Fruit fly (Drosophila melanogaster) whole organism, embryonic: Measurements from ENCODE around the gene Grasp65.

ENCODE experiments used
- Abd-B ChIP-seq: fragments of 200-800 bp; sonication (Bioruptor generic); optimal IDR thresholded peaks from 2 replicates; lab custom pipeline; 2018; ENCODE audit warnings: missing biosample characterization, mild to moderate bottlenecking, missing genetic modification characterization, moderate library complexity
- Asciz ChIP-seq: fragments of 200-800 bp; sonication (Bioruptor generic); optimal IDR thresholded peaks from 2 replicates; lab custom pipeline; 2017; ENCODE audit warnings: missing biosample characterization, mild to moderate bottlenecking, missing genetic modification characterization, missing genetic modification reagents
- CG10366 ChIP-seq: fragments of 200-800 bp; sonication (Bioruptor generic); IDR thresholded peaks from 2 replicates; pipeline ENCODE4 v1.3.6; 2022; ENCODE audit warnings: missing biosample characterization, missing genetic modification characterization
- CG11247 ChIP-seq: fragments of 200-800 bp; sonication (Bioruptor generic); IDR thresholded peaks from 2 replicates; pipeline ENCODE4 v1.3.6; 2022; ENCODE audit warnings: missing biosample characterization, missing genetic modification characterization
- CG12391 ChIP-seq: fragments of 200-800 bp; sonication (Bioruptor generic); optimal IDR thresholded peaks from 3 replicates; lab custom pipeline; 2018; ENCODE audit warnings: missing biosample characterization, mild to moderate bottlenecking, missing genetic modification characterization, moderate library complexity
- CG12942 ChIP-seq: fragments of 200-800 bp; sonication (Bioruptor generic); optimal IDR thresholded peaks from 3 replicates; lab custom pipeline; 2016; ENCODE audit warnings: missing biosample characterization, missing genetic modification characterization
- CG13624 ChIP-seq: fragments of 200-800 bp; sonication (Bioruptor generic); optimal IDR thresholded peaks from 2 replicates; lab custom pipeline; 2016; ENCODE audit warnings: missing biosample characterization, missing genetic modification characterization
- CG15269 ChIP-seq: fragments of 200-800 bp; sonication (Bioruptor generic); optimal IDR thresholded peaks from 2 replicates; lab custom pipeline; 2018; ENCODE audit warnings: missing biosample characterization, mild to moderate bottlenecking, missing genetic modification characterization, moderate library complexity
- CG15601 ChIP-seq: fragments of 200-800 bp; sonication (Bioruptor generic); optimal IDR thresholded peaks from 3 replicates; lab custom pipeline; 2019; ENCODE audit warnings: missing biosample characterization, mild to moderate bottlenecking, missing genetic modification characterization, moderate library complexity
- CG1602 ChIP-seq: fragments of 200-800 bp; sonication (Bioruptor generic); optimal IDR thresholded peaks from 3 replicates; lab custom pipeline; 2016; ENCODE audit warnings: missing biosample characterization, missing genetic modification characterization
- CG16815 ChIP-seq: fragments of 200-800 bp; sonication (Bioruptor generic); optimal IDR thresholded peaks from 3 replicates; lab custom pipeline; 2017; ENCODE audit warnings: missing biosample characterization, mild to moderate bottlenecking, missing genetic modification characterization
- CG17612 ChIP-seq: fragments of 200-800 bp; sonication (Bioruptor generic); IDR thresholded peaks from 2 replicates; pipeline ENCODE4 v1.3.6; 2022; ENCODE audit warnings: missing biosample characterization, missing genetic modification characterization
- CG18476 ChIP-seq: fragments of 200-800 bp; sonication (Bioruptor generic); optimal IDR thresholded peaks from 2 replicates; lab custom pipeline; 2016; ENCODE audit warnings: missing biosample characterization, mild to moderate bottlenecking, missing genetic modification characterization
- CG2129 ChIP-seq: fragments of 200-800 bp; sonication (Bioruptor generic); IDR thresholded peaks from 2 replicates; pipeline ENCODE4 v1.3.6; 2022; ENCODE audit warnings: missing biosample characterization, missing genetic modification characterization; ENCODE audit not compliant: partially characterized antibody
- CG31441 ChIP-seq: fragments of 200-800 bp; sonication (Bioruptor generic); IDR thresholded peaks from 2 replicates; pipeline ENCODE4 v1.3.6; 2022; ENCODE audit warnings: missing biosample characterization, missing genetic modification characterization
- CG3847 ChIP-seq: fragments of 200-800 bp; sonication (Bioruptor generic); IDR thresholded peaks from 2 replicates; pipeline ENCODE4 v1.3.6; 2022; ENCODE audit warnings: missing biosample characterization, missing genetic modification characterization
- CG4820 ChIP-seq: fragments of 200-800 bp; sonication (Bioruptor generic); optimal IDR thresholded peaks from 3 replicates; lab custom pipeline; 2016; ENCODE audit warnings: missing biosample characterization, missing genetic modification characterization
- CG7357 ChIP-seq: fragments of 200-800 bp; sonication (Bioruptor generic); IDR thresholded peaks from 3 replicates; pipeline ENCODE4 v1.3.6; 2022; ENCODE audit warnings: missing biosample characterization, missing genetic modification characterization
- CG7963 ChIP-seq: fragments of 200-800 bp; sonication (Bioruptor generic); IDR thresholded peaks from 3 replicates; pipeline ENCODE4 v1.3.6; 2022; ENCODE audit warnings: missing biosample characterization, missing genetic modification characterization; ENCODE audit not compliant: partially characterized antibody
- CG8089 ChIP-seq: fragments of 200-800 bp; sonication (Bioruptor generic); optimal IDR thresholded peaks from 3 replicates; lab custom pipeline; 2016; ENCODE audit warnings: missing biosample characterization, missing genetic modification characterization
- CG8388 ChIP-seq: fragments of 200-800 bp; sonication (Bioruptor generic); optimal IDR thresholded peaks from 2 replicates; lab custom pipeline; 2019; ENCODE audit warnings: missing biosample characterization, mild to moderate bottlenecking, missing genetic modification characterization, moderate library complexity
- CG9727 ChIP-seq: fragments of 200-800 bp; sonication (Bioruptor generic); optimal IDR thresholded peaks from 3 replicates; lab custom pipeline; 2017; ENCODE audit warnings: missing biosample characterization, mild to moderate bottlenecking, missing genetic modification characterization
- Dbx ChIP-seq: fragments of 200-800 bp; sonication (Bioruptor generic); IDR thresholded peaks from 3 replicates; pipeline ENCODE4 v1.3.6; 2022; ENCODE audit warnings: missing biosample characterization, missing genetic modification characterization
- Dip2 ChIP-seq: fragments of 200-800 bp; sonication (Bioruptor generic); IDR thresholded peaks from 2 replicates; pipeline ENCODE4 v1.3.6; 2022; ENCODE audit warnings: missing biosample characterization, missing genetic modification characterization
- Elba2 ChIP-seq: fragments of 200-800 bp; sonication (Bioruptor generic); optimal IDR thresholded peaks from 3 replicates; lab custom pipeline; 2016; ENCODE audit warnings: missing biosample characterization, missing genetic modification characterization
- Fer1 ChIP-seq: fragments of 200-800 bp; sonication (Bioruptor generic); optimal IDR thresholded peaks from 2 replicates; lab custom pipeline; 2017; ENCODE audit warnings: missing biosample characterization, mild to moderate bottlenecking, missing genetic modification characterization
- Fer2 ChIP-seq: fragments of 200-800 bp; sonication (Bioruptor generic); optimal IDR thresholded peaks from 2 replicates; lab custom pipeline; 2018; ENCODE audit warnings: missing biosample characterization, mild to moderate bottlenecking, missing genetic modification characterization, moderate library complexity
- Hmr ChIP-seq: fragments of 200-800 bp; sonication (Bioruptor generic); optimal IDR thresholded peaks from 3 replicates; lab custom pipeline; 2017; ENCODE audit warnings: mild to moderate bottlenecking, missing biosample characterization, missing genetic modification reagents, missing genetic modification characterization
- Hr78 ChIP-seq, 2 experiments: fragments of 200-800 bp in 1 of 2; fragments of >200 bp in 1 of 2; sonication (Bioruptor generic) in 1 of 2; optimal IDR thresholded peaks; 2 replicates each; lab custom pipeline; 2017 to 2019; ENCODE audit warnings: missing biosample characterization in 2 of 2, missing genetic modification characterization in 2 of 2, mild to moderate bottlenecking in 1 of 2, moderate library complexity in 1 of 2
- Lim3 ChIP-seq: fragments of 200-800 bp; sonication (Bioruptor generic); IDR thresholded peaks from 2 replicates; pipeline ENCODE4 v1.3.6; 2022; ENCODE audit warnings: missing biosample characterization, missing genetic modification characterization
- MBD-R2 ChIP-seq: fragments of 200-800 bp; sonication (Bioruptor generic); IDR thresholded peaks from 2 replicates; pipeline ENCODE4 v1.3.6; 2022; ENCODE audit warnings: missing biosample characterization, missing genetic modification characterization
- Ptx1 ChIP-seq: fragments of 200-800 bp; sonication (Bioruptor generic); IDR thresholded peaks from 2 replicates; pipeline ENCODE4 v1.3.6; 2022; ENCODE audit warnings: missing biosample characterization, missing genetic modification characterization
- Ravus ChIP-seq: fragments of 200-800 bp; sonication (Bioruptor generic); IDR thresholded peaks from 2 replicates; pipeline ENCODE4 v1.3.6; 2022; ENCODE audit warnings: missing biosample characterization, missing genetic modification characterization
- al ChIP-seq: fragments of 200-800 bp; sonication (Bioruptor generic); IDR thresholded peaks from 2 replicates; pipeline ENCODE4 v1.3.6; 2022; ENCODE audit warnings: missing biosample characterization, missing genetic modification characterization
- cato ChIP-seq: fragments of 200-800 bp; sonication (Bioruptor generic); optimal IDR thresholded peaks from 2 replicates; lab custom pipeline; 2016; ENCODE audit warnings: missing biosample characterization, missing genetic modification characterization, borderline replicate concordance
- fd96Cb ChIP-seq: fragments of 200-800 bp; sonication (Bioruptor generic); optimal IDR thresholded peaks from 2 replicates; lab custom pipeline; 2018; ENCODE audit warnings: missing biosample characterization, mild to moderate bottlenecking, missing genetic modification characterization, moderate library complexity
- ftz-f1 ChIP-seq: fragments of 200-800 bp; sonication (Bioruptor generic); optimal IDR thresholded peaks from 2 replicates; lab custom pipeline; 2016; ENCODE audit warnings: missing biosample characterization, missing genetic modification characterization
- gcm2 ChIP-seq: fragments of 200-800 bp; sonication (Bioruptor generic); optimal IDR thresholded peaks from 2 replicates; lab custom pipeline; 2016; ENCODE audit warnings: missing biosample characterization, missing genetic modification characterization
- h ChIP-seq: fragments of >200 bp; optimal IDR thresholded peaks from 2 replicates; lab custom pipeline; 2017
- hbn ChIP-seq: fragments of 200-800 bp; sonication (Bioruptor generic); IDR thresholded peaks from 2 replicates; pipeline ENCODE4 v1.3.6; 2022; ENCODE audit warnings: missing biosample characterization, missing genetic modification characterization; ENCODE audit not compliant: partially characterized antibody
- ken ChIP-seq: fragments of 200-800 bp; sonication (Bioruptor generic); IDR thresholded peaks from 3 replicates; pipeline ENCODE4 v1.3.6; 2022; ENCODE audit warnings: missing biosample characterization, missing genetic modification characterization
- lmd ChIP-seq: fragments of 200-800 bp; sonication (Bioruptor generic); IDR thresholded peaks from 2 replicates; pipeline ENCODE4 v1.3.6; 2022; ENCODE audit warnings: missing biosample characterization, missing genetic modification characterization
- mld ChIP-seq: fragments of 200-800 bp; sonication (Bioruptor generic); IDR thresholded peaks from 3 replicates; pipeline ENCODE4 v1.3.6; 2022; ENCODE audit warnings: missing biosample characterization, missing genetic modification characterization; ENCODE audit not compliant: partially characterized antibody
- nau ChIP-seq: fragments of 200-800 bp; sonication (Bioruptor generic); optimal IDR thresholded peaks from 3 replicates; lab custom pipeline; 2017; ENCODE audit warnings: missing biosample characterization, mild to moderate bottlenecking, missing genetic modification characterization, missing genetic modification reagents
- nom ChIP-seq: fragments of 200-800 bp; sonication (Bioruptor generic); optimal IDR thresholded peaks from 2 replicates; lab custom pipeline; 2017; ENCODE audit warnings: missing biosample characterization, missing genetic modification characterization, mild to moderate bottlenecking, moderate library complexity, missing genetic modification reagents
- phol ChIP-seq: fragments of 200-800 bp; sonication (Bioruptor generic); optimal IDR thresholded peaks from 3 replicates; lab custom pipeline; 2018; ENCODE audit warnings: missing biosample characterization, mild to moderate bottlenecking, missing genetic modification characterization, moderate library complexity
- rib ChIP-seq: fragments of 200-800 bp; sonication (Bioruptor generic); IDR thresholded peaks from 2 replicates; pipeline ENCODE4 v1.3.6; 2022; ENCODE audit warnings: missing biosample characterization, missing genetic modification characterization
- row ChIP-seq: fragments of 200-800 bp; sonication (Bioruptor generic); IDR thresholded peaks from 3 replicates; pipeline ENCODE4 v1.3.6; 2022; ENCODE audit warnings: missing biosample characterization, missing genetic modification characterization
- run ChIP-seq: fragments of 200-800 bp; sonication (Bioruptor generic); optimal IDR thresholded peaks from 3 replicates; lab custom pipeline; 2018; ENCODE audit warnings: missing biosample characterization, mild to moderate bottlenecking, missing genetic modification characterization
- schlank ChIP-seq: fragments of 200-800 bp; sonication (Bioruptor generic); optimal IDR thresholded peaks from 2 replicates; lab custom pipeline; 2018; ENCODE audit warnings: missing biosample characterization, mild to moderate bottlenecking, missing genetic modification characterization
- scrt ChIP-seq: fragments of 200-800 bp; sonication (Bioruptor generic); optimal IDR thresholded peaks from 2 replicates; lab custom pipeline; 2018; ENCODE audit warnings: missing biosample characterization, mild to moderate bottlenecking, missing genetic modification characterization, moderate library complexity
- stc ChIP-seq: fragments of 200-800 bp; sonication (Bioruptor generic); IDR thresholded peaks from 2 replicates; pipeline ENCODE4 v1.3.6; 2022; ENCODE audit warnings: missing biosample characterization, missing genetic modification characterization

Gene Grasp65

DNA sequence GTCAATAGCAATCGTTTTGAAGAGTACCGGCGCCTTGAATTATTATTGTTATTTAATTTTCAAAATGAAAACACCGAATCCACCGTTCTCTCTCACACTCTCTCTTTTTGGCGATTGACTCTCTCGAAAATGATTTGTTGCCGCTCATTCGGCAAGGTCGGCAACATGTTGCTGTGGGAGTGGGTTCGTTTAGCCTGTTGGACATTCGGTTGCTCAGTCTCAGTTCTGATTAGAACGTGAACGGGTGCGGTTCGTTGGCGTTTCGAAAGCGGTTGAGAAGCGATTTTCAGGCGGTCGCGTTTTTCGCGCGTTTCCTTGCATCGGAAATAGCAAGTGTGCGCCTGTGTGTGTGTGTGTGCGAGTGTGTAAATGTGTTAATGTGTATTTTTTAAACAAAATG lies 14.3 kb downstream of the Grasp65 start, which contains the start of gene Ac76E (continued):
- TF ChIP-seq CG15601 (tag; lab: Kevin White, UChicago) = no peak
- TF ChIP-seq Fer1 (GFP tag; lab: Kevin White, UChicago) = peak; percentile 40
- peak; percentile 36 for TF ChIP-seq Hmr
- no peak for TF ChIP-seq cato (GFP tag; lab: Kevin White, UChicago)
- TF ChIP-seq gcm2 (GFP tag; lab: Kevin White, UChicago) = no peak
- no peak for TF ChIP-seq lmd (GFP tag; lab: Robert Waterston, UW)
- TF ChIP-seq Abd-B (GFP tag; lab: Kevin White, UChicago) = no peak
- no peak for TF ChIP-seq CG12942 (GFP tag; lab: Kevin White, UChicago)
- TF ChIP-seq ken = no peak
- TF ChIP-seq CG7357 (GFP tag; lab: Robert Waterston, UW) = no peak
- TF ChIP-seq CG13624 (GFP tag; lab: Kevin White, UChicago) = peak; percentile 14
- TF ChIP-seq CG1602 (GFP tag; lab: Kevin White, UChicago) = no peak
- peak; percentile 4 for TF ChIP-seq CG15269 (tag; lab: Kevin White, UChicago)
- TF ChIP-seq rib (GFP tag; lab: Robert Waterston, UW) = peak; percentile 68
- TF ChIP-seq schlank (tag; lab: Kevin White, UChicago) = no peak
- no peak for TF ChIP-seq Hr78 (GFP tag; optimal IDR thresholded peaks at IDR 0.05; lab: Kevin White, UChicago)
- TF ChIP-seq Ravus (GFP tag; lab: Robert Waterston, UW) = no peak
- no peak for TF ChIP-seq hbn (GFP tag; lab: Robert Waterston, UW)
- TF ChIP-seq nom (GFP tag; lab: Kevin White, UChicago) = no peak
- peak; percentile 19; the same call in 1 of the 2 replicates for TF ChIP-seq stc (GFP tag; lab: Robert Waterston, UW)
- no peak for TF ChIP-seq Fer2
- no peak for TF ChIP-seq CG9727 (GFP tag; lab: Kevin White, UChicago)
- TF ChIP-seq phol (tag; lab: Kevin White, UChicago) = no peak
- TF ChIP-seq Ptx1 (GFP tag; lab: Robert Waterston, UW) = no peak
- no peak for TF ChIP-seq CG12391 (tag; lab: Kevin White, UChicago)
- TF ChIP-seq Dip2 = no peak
- peak; percentile 93 for TF ChIP-seq ftz-f1 (GFP tag; lab: Kevin White, UChicago)
- TF ChIP-seq fd96Cb = no peak
- TF ChIP-seq CG31441 (GFP tag; lab: Robert Waterston, UW) = no peak
- no peak for TF ChIP-seq CG8089 (GFP tag; lab: Kevin White, UChicago)
- TF ChIP-seq CG18476 = no peak
- no peak for TF ChIP-seq CG10366 (GFP tag; lab: Robert Waterston, UW)
- TF ChIP-seq nau (GFP tag; lab: Kevin White, UChicago) = peak; percentile 28
- TF ChIP-seq Dbx (GFP tag; lab: Robert Waterston, UW) = no peak
- TF ChIP-seq CG17612 (GFP tag; lab: Robert Waterston, UW) = no peak
- TF ChIP-seq row (GFP tag; lab: Robert Waterston, UW) = no peak
- TF ChIP-seq scrt (GFP tag; lab: Kevin White, UChicago) = peak; percentile 91
- 0 out of 2 replicates have a peak, but pooled peaks have one; percentile 7 for TF ChIP-seq CG3847 (GFP tag; lab: Robert Waterston, UW)
- TF ChIP-seq mld (GFP tag; lab: Robert Waterston, UW) = no peak
- TF ChIP-seq CG4820 (GFP tag; lab: Kevin White, UChicago) = no peak
- no peak for TF ChIP-seq al
- no peak for TF ChIP-seq Asciz (GFP tag; lab: Kevin White, UChicago)
- no peak for TF ChIP-seq CG16815
- no peak for TF ChIP-seq MBD-R2
- peak; percentile 11; the same call in 1 of the 3 replicates for TF ChIP-seq CG7963
- TF ChIP-seq CG8388 = no peak
- TF ChIP-seq Elba2 (GFP tag; lab: Kevin White, UChicago) = peak; percentile 77
- TF ChIP-seq CG11247 (GFP tag; lab: Robert Waterston, UW) = no peak
- no peak for TF ChIP-seq run (tag; lab: Kevin White, UChicago)
- no peak for TF ChIP-seq Lim3 (GFP tag; lab: Robert Waterston, UW)
- TF ChIP-seq CG2129 (GFP tag; lab: Robert Waterston, UW) = no peak
- TF ChIP-seq h (lab: Kevin White, UChicago) = no peak
